Worm (Caenorhabditis elegans): ENCODE results near the gene unc-116.

ce11 chrIII:8354644-8355461, at the start of gene unc-116:
- TF ChIP-seq nhr-25 (tag; optimal IDR thresholded peaks at IDR 0.05) (peak; percentile 14), elt-3 (tag; optimal IDR thresholded peaks at IDR 0.05) (no peak), jun-1 (tag; optimal IDR thresholded peaks at IDR 0.05) (no peak), daf-12 (tag; optimal IDR thresholded peaks at IDR 0.05) (no peak), lin-39 (tag; optimal IDR thresholded peaks at IDR 0.05) (peak; percentile 39), pha-4 (tag; optimal IDR thresholded peaks at IDR 0.05) (peak; percentile 87), lin-15B (tag; optimal IDR thresholded peaks at IDR 0.05) (peak; percentile 36)

Measured in whole organism, L3 larva.